Worm (Caenorhabditis elegans) whole organism, L2 larva: ENCODE measurements around the gene F46F2.3.

ENCODE experiments used
- crh-2 ChIP-seq: sonication (generic microtip); optimal IDR thresholded peaks from 2 replicates; lab custom pipeline; 2017; ENCODE audit warnings: missing biosample characterization, missing genetic modification characterization
- fos-1 ChIP-seq: fragments of 150-350 bp; optimal IDR thresholded peaks from 2 replicates; lab custom pipeline; 2014; ENCODE audit warnings: missing biosample characterization, missing genetic modification characterization
- lin-11 ChIP-seq: fragments of 150-350 bp; sonication (generic microtip); optimal IDR thresholded peaks from 2 replicates; lab custom pipeline; 2014; ENCODE audit warnings: missing biosample characterization, missing genetic modification characterization, inconsistent platforms, mixed read lengths
- mdl-1 ChIP-seq, 2 experiments: fragments of 150-350 bp in 1 of 2; sonication (generic microtip) in 1 of 2; optimal IDR thresholded peaks; 2 replicates each; lab custom pipeline; 2017; ENCODE audit warnings: missing biosample characterization in 2 of 2, missing genetic modification characterization in 2 of 2
- nhr-23 ChIP-seq: fragments of 150-350 bp; optimal IDR thresholded peaks from 2 replicates; lab custom pipeline; 2014; ENCODE audit warnings: missing biosample characterization, missing genetic modification reagents, missing genetic modification characterization
- nhr-6 ChIP-seq: fragments of 150-350 bp; optimal IDR thresholded peaks from 2 replicates; lab custom pipeline; 2014; ENCODE audit warnings: missing biosample characterization, missing genetic modification characterization
- sem-4 ChIP-seq: fragments of 150-350 bp; optimal IDR thresholded peaks from 2 replicates; lab custom pipeline; 2014; ENCODE audit warnings: missing biosample characterization, missing genetic modification reagents, missing genetic modification characterization
- skn-1 ChIP-seq: sonication (generic microtip); optimal IDR thresholded peaks from 2 replicates; lab custom pipeline; 2017; ENCODE audit warnings: missing biosample characterization, missing genetic modification characterization
- unc-55 ChIP-seq: fragments of 150-350 bp; sonication (generic microtip); optimal IDR thresholded peaks from 3 replicates; lab custom pipeline; 2014; ENCODE audit warnings: missing biosample characterization, missing genetic modification reagents, missing genetic modification characterization

The F46F2.3 gene

ce11 chrX:15213182-15213829 lies 46.8 kb downstream of the F46F2.3 start, which contains the start of the genes H03A11.13 and famk-1:
Gene H03A11.13, minus strand, starts transcription at chrX:15213232.
Gene famk-1, minus strand, starts transcription at chrX:15213259.
- TF ChIP-seq nhr-23 (no peak), nhr-6 (tag; lab: Kevin White, UChicago) (no peak), crh-2 (tag; lab: Kevin White, UChicago) (no peak), lin-11 (tag; lab: Kevin White, UChicago) (no peak), skn-1 (tag; lab: Kevin White, UChicago) (no peak), mdl-1 (tag; optimal IDR thresholded peaks at IDR 0.05; lab: Kevin White, UChicago) (no peak), unc-55 (no peak), fos-1 (tag; lab: Kevin White, UChicago) (no peak), sem-4 (tag; lab: Kevin White, UChicago) (no peak)
